Worm (Caenorhabditis elegans) whole organism, L2 larva: ENCODE results near the gene hsp-110.
A peak's percentile ranks its signal among the peaks of the same experiment; 100 is the strongest.

Source experiments
- C34F6.9 ChIP-seq: fragments of 150-350 bp; optimal IDR thresholded peaks from 2 replicates; lab custom pipeline; 2014; ENCODE audit warnings: missing biosample characterization, missing genetic modification characterization
- F13H6.1 ChIP-seq: sonication (generic microtip); optimal IDR thresholded peaks from 2 replicates; lab custom pipeline; 2016; ENCODE audit warnings: missing genetic modification characterization, missing compliant biosample characterization
- R02D3.7 ChIP-seq: fragments of 150-350 bp; optimal IDR thresholded peaks from 2 replicates; lab custom pipeline; 2014; ENCODE audit warnings: missing biosample characterization, missing genetic modification characterization
- Y55F3AM.14 ChIP-seq: fragments of 200-800 bp; sonication (Bioruptor generic); optimal IDR thresholded peaks from 2 replicates; lab custom pipeline; 2018; ENCODE audit warnings: mild to moderate bottlenecking, missing genetic modification characterization, missing compliant biosample characterization
- ZK546.5 ChIP-seq: sonication (generic microtip); optimal IDR thresholded peaks from 2 replicates; lab custom pipeline; 2017; ENCODE audit warnings: missing biosample characterization, missing genetic modification characterization
- alr-1 ChIP-seq: fragments of 150-350 bp; optimal IDR thresholded peaks from 2 replicates; lab custom pipeline; 2014; ENCODE audit warnings: missing biosample characterization, missing genetic modification characterization
- aly-2 ChIP-seq: fragments of 150-350 bp; optimal IDR thresholded peaks from 2 replicates; lab custom pipeline; 2014; ENCODE audit warnings: missing biosample characterization, missing genetic modification characterization
- ama-1 ChIP-seq: fragments of 150-350 bp; optimal IDR thresholded peaks from 2 replicates; lab custom pipeline; 2018; ENCODE audit warnings: inconsistent platforms
- blmp-1 ChIP-seq: sonication (generic microtip); optimal IDR thresholded peaks from 2 replicates; lab custom pipeline; 2017; ENCODE audit warnings: missing genetic modification characterization, mild to moderate bottlenecking, missing compliant biosample characterization, antibody characterized with exemption, moderate library complexity; ENCODE audit not compliant: insufficient read depth
- ceh-16 ChIP-seq: fragments of 150-350 bp; optimal IDR thresholded peaks from 2 replicates; lab custom pipeline; 2014; ENCODE audit warnings: missing biosample characterization, missing genetic modification characterization
- ceh-82 ChIP-seq: fragments of 150-350 bp; optimal IDR thresholded peaks from 2 replicates; lab custom pipeline; 2014; ENCODE audit warnings: missing biosample characterization, missing genetic modification characterization
- crh-2 ChIP-seq: sonication (generic microtip); optimal IDR thresholded peaks from 2 replicates; lab custom pipeline; 2017; ENCODE audit warnings: missing biosample characterization, missing genetic modification characterization
- dmd-4 ChIP-seq: sonication (generic microtip); optimal IDR thresholded peaks from 2 replicates; lab custom pipeline; 2017; ENCODE audit warnings: missing biosample characterization, missing genetic modification characterization
- egl-27 ChIP-seq: sonication (generic microtip); optimal IDR thresholded peaks from 3 replicates; lab custom pipeline; 2017; ENCODE audit warnings: missing biosample characterization, missing genetic modification reagents, missing genetic modification characterization
- elt-1 ChIP-seq: fragments of 150-350 bp; optimal IDR thresholded peaks from 2 replicates; lab custom pipeline; 2014; ENCODE audit warnings: missing biosample characterization, missing genetic modification characterization
- elt-3 ChIP-seq: sonication (generic microtip); optimal IDR thresholded peaks from 2 replicates; lab custom pipeline; 2017; ENCODE audit warnings: missing biosample characterization, missing genetic modification characterization
- fos-1 ChIP-seq: fragments of 150-350 bp; optimal IDR thresholded peaks from 2 replicates; lab custom pipeline; 2014; ENCODE audit warnings: missing biosample characterization, missing genetic modification characterization
- gmeb-1 ChIP-seq: fragments of 150-350 bp; optimal IDR thresholded peaks from 2 replicates; lab custom pipeline; 2014; ENCODE audit warnings: missing biosample characterization, missing genetic modification characterization
- lin-11 ChIP-seq: fragments of 150-350 bp; sonication (generic microtip); optimal IDR thresholded peaks from 2 replicates; lab custom pipeline; 2014; ENCODE audit warnings: missing biosample characterization, missing genetic modification characterization, inconsistent platforms, mixed read lengths
- lin-13 ChIP-seq: fragments of 150-350 bp; optimal IDR thresholded peaks from 2 replicates; lab custom pipeline; 2014; ENCODE audit warnings: missing biosample characterization, missing genetic modification reagents, missing genetic modification characterization
- lin-39 ChIP-seq: fragments of 150-350 bp; optimal IDR thresholded peaks from 2 replicates; lab custom pipeline; 2014; ENCODE audit warnings: missing biosample characterization, missing genetic modification reagents, missing genetic modification characterization
- lsy-2 ChIP-seq, 2 experiments: fragments of 150-350 bp in 1 of 2; sonication (generic microtip) in 1 of 2; optimal IDR thresholded peaks; 2 replicates each; lab custom pipeline; 2014 to 2017; ENCODE audit warnings: missing biosample characterization in 2 of 2, missing genetic modification characterization in 2 of 2
- mab-5 ChIP-seq: fragments of 150-350 bp; optimal IDR thresholded peaks from 2 replicates; lab custom pipeline; 2014; ENCODE audit warnings: missing biosample characterization, missing genetic modification characterization
- mbf-1 ChIP-seq: sonication (generic microtip); optimal IDR thresholded peaks from 2 replicates; lab custom pipeline; 2017; ENCODE audit warnings: missing biosample characterization, missing genetic modification characterization
- mdl-1 ChIP-seq, 2 experiments: fragments of 150-350 bp in 1 of 2; sonication (generic microtip) in 1 of 2; optimal IDR thresholded peaks; 2 replicates each; lab custom pipeline; 2017; ENCODE audit warnings: missing biosample characterization in 2 of 2, missing genetic modification characterization in 2 of 2
- nhr-11 ChIP-seq: fragments of 150-350 bp; optimal IDR thresholded peaks from 2 replicates; lab custom pipeline; 2014; ENCODE audit warnings: missing biosample characterization, missing genetic modification characterization
- nhr-129 ChIP-seq: fragments of 150-350 bp; optimal IDR thresholded peaks from 2 replicates; lab custom pipeline; 2014; ENCODE audit warnings: missing biosample characterization, missing genetic modification characterization
- nhr-21 ChIP-seq: fragments of 150-350 bp; optimal IDR thresholded peaks from 2 replicates; lab custom pipeline; 2014; ENCODE audit warnings: missing biosample characterization, missing genetic modification characterization
- nhr-237 ChIP-seq: fragments of 150-350 bp; optimal IDR thresholded peaks from 2 replicates; lab custom pipeline; 2014; ENCODE audit warnings: missing biosample characterization, missing genetic modification characterization
- nhr-25 ChIP-seq: fragments of 150-350 bp; sonication (generic microtip); optimal IDR thresholded peaks from 3 replicates; lab custom pipeline; 2014; ENCODE audit warnings: missing biosample characterization, missing genetic modification characterization
- nhr-77 ChIP-seq: fragments of 150-350 bp; optimal IDR thresholded peaks from 2 replicates; lab custom pipeline; 2014; ENCODE audit warnings: missing biosample characterization, missing genetic modification characterization
- peb-1 ChIP-seq: fragments of 150-350 bp; optimal IDR thresholded peaks from 2 replicates; lab custom pipeline; 2014; ENCODE audit warnings: missing biosample characterization, missing genetic modification characterization
- sem-4 ChIP-seq: fragments of 150-350 bp; optimal IDR thresholded peaks from 2 replicates; lab custom pipeline; 2014; ENCODE audit warnings: missing biosample characterization, missing genetic modification reagents, missing genetic modification characterization
- skn-1 ChIP-seq: sonication (generic microtip); optimal IDR thresholded peaks from 2 replicates; lab custom pipeline; 2017; ENCODE audit warnings: missing biosample characterization, missing genetic modification characterization
- sma-3 ChIP-seq: sonication (generic microtip); optimal IDR thresholded peaks from 2 replicates; lab custom pipeline; 2016; ENCODE audit warnings: missing genetic modification reagents, missing genetic modification characterization, missing compliant biosample characterization
- sma-9 ChIP-seq, 2 experiments: fragments of 150-350 bp in 1 of 2; sonication (generic microtip) in 1 of 2; optimal IDR thresholded peaks; 2 replicates each; lab custom pipeline; 2014 to 2016; ENCODE audit warnings: missing genetic modification characterization in 2 of 2, mild to moderate bottlenecking in 1 of 2, missing biosample characterization in 1 of 2, missing compliant biosample characterization in 1 of 2, missing genetic modification reagents in 1 of 2, moderate library complexity in 1 of 2
- snpc-4 ChIP-seq: fragments of 150-350 bp; optimal IDR thresholded peaks from 2 replicates; lab custom pipeline; 2014; ENCODE audit warnings: missing biosample characterization, missing genetic modification characterization
- unc-39 ChIP-seq: fragments of 150-350 bp; optimal IDR thresholded peaks from 2 replicates; lab custom pipeline; 2014; ENCODE audit warnings: missing biosample characterization, missing genetic modification characterization
- unc-55 ChIP-seq: fragments of 150-350 bp; sonication (generic microtip); optimal IDR thresholded peaks from 3 replicates; lab custom pipeline; 2014; ENCODE audit warnings: missing biosample characterization, missing genetic modification reagents, missing genetic modification characterization
- unc-62 ChIP-seq: fragments of 150-350 bp; optimal IDR thresholded peaks from 2 replicates; lab custom pipeline; 2014; ENCODE audit warnings: missing biosample characterization, missing genetic modification reagents, missing genetic modification characterization
- zag-1 ChIP-seq: fragments of 150-350 bp; optimal IDR thresholded peaks from 2 replicates; lab custom pipeline; 2014; ENCODE audit warnings: missing biosample characterization, missing genetic modification characterization
- ztf-1 ChIP-seq: fragments of 200-800 bp; sonication (Bioruptor generic); conservative IDR thresholded peaks from 2 replicates; pipeline ENCODE4 v1.3.6; 2022; ENCODE audit warnings: missing genetic modification characterization, missing compliant biosample characterization
- ztf-11 ChIP-seq: sonication (generic microtip); optimal IDR thresholded peaks from 2 replicates; lab custom pipeline; 2017; ENCODE audit warnings: missing biosample characterization, missing genetic modification characterization
- ztf-4 ChIP-seq: fragments of 150-350 bp; optimal IDR thresholded peaks from 2 replicates; lab custom pipeline; 2014; ENCODE audit warnings: missing biosample characterization, missing genetic modification characterization

Gene hsp-110

DNA sequence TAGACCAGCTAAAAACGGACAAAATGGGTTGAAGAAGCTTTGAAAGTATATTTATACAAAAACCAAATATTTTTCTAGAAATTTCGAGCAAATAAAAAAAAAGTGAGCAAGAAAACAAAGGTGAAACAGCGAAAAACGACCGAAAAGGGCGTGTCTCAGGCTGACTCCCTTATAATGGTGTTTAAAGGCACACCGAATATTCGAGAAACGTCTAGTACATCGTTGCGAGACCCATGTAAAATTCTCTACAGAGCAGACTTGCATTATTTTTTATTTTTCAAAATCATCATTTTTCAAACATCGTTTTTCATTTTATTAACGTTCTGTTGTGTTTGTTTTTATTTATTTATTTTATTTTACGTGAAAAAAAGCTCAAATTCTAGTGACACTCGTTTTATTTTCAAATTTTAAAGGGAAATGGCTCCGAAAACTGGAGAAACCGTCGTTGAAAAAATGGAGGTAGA lies 263 bp upstream of the hsp-110 start, which contains the start of gene rpn-3 (continued):
- peak; percentile 58 for TF ChIP-seq Y55F3AM.14 (GFP tag; lab: Kevin White, UChicago)

DNA sequence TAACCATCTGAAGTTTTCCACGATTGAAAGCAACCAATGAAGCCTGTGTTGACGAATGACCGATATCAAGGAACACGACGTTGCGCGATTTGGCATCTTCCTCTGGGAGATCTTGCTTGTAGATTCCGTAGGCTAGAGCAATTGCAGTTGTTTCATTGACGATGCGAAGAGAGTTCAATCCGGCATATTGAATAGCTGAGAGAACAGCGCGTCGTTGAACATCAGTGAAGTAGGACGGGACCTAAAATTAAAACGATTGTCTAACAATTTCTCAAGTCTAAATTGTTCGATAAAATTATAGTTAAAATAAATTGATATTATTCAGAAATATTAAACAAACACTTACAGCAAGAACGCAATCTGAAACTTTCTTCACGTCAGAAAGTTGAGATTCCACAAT lies 648 bp downstream of the hsp-110 start:
- no peak for TF ChIP-seq lin-11

DNA sequence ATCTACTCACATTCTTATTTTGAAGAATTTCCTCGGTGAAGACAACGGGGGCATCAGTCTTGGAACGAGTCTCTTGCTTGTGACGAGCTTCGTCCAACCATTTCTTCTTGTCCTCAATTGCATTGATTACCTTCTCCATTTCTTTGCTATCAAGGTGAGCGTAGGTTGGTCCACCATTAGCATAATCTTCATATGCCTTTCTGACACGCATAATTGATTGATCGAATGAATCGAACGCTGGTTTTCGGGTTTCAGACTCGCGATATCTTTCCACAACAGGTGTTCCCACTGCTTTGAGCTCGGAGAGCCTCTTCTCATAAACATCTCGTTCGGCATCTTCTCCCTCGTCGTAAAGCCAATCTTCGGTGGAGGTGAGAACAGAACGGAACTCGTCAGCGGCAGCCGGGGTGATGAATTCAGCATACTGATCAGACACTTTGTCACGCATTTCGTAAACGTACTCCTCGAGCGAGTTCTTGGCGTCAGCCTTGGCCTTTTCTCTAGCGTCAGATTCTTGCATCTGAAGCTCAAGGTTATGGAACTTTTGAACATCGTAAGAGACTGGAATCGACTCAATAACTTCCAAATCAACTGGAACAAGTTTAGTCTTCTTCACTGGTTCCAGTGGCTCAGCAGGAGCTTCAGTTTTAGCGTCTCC lies 2.1 kb downstream of the hsp-110 start:
- TF ChIP-seq ztf-11 (tag; lab: Kevin White, UChicago) (no peak), lin-39 (no peak), nhr-77 (tag; lab: Kevin White, UChicago) (no peak), ama-1 (lab: Kevin White, UChicago) (peak; percentile 72), snpc-4 (tag; lab: Kevin White, UChicago) (no peak), zag-1 (tag; lab: Kevin White, UChicago) (no peak), peb-1 (tag; lab: Kevin White, UChicago) (no peak), sma-3 (no peak), lin-11 (peak; percentile 28), Y55F3AM.14 (GFP tag; lab: Kevin White, UChicago) (no peak), unc-39 (tag; lab: Kevin White, UChicago) (no peak), R02D3.7 (no peak), alr-1 (tag; lab: Kevin White, UChicago) (no peak)

DNA sequence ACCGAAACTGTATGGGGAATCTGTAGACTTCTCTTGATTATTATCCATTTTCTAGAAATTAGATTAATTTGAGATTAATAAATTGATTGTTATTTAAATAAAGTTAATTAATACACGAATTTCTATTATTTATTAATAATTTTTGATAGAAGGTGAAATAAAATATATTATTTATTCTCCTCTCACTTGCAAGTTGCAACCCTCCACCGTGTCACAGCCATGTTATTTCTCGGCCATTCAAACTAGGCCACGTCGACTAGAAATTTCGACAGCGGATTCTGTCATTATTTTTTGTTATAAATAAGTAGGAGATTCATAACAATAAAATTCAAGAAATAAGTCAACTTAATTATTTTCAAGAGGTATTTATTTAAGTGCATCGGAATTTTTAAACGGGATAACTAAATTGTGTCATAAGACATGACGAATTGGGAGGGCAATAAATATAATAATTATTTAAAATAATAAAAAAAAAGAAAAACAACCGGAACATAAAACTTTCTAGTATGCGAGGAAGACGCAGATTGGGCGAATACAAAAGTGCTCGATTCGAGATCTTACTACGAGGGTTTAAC lies 3.1 kb downstream of the hsp-110 start, which contains the start of gene ufbp-1:
Gene ufbp-1 (minus strand): TSS at position 51 of the 575 bp plus-strand sequence.
- TF ChIP-seq crh-2 (tag; lab: Kevin White, UChicago) (peak; percentile 96), aly-2 (tag; lab: Kevin White, UChicago) (no peak), C34F6.9 (tag; lab: Kevin White, UChicago) (peak; percentile 93), skn-1 (tag; lab: Kevin White, UChicago) (peak; percentile 94), lin-11 (peak; percentile 18), nhr-237 (no peak), egl-27 (tag; lab: Kevin White, UChicago) (no peak), nhr-21 (tag; lab: Kevin White, UChicago) (no peak), fos-1 (tag; lab: Kevin White, UChicago) (peak; percentile 33), zag-1 (tag; lab: Kevin White, UChicago) (no peak), nhr-77 (tag; lab: Kevin White, UChicago) (no peak), gmeb-1 (tag; lab: Kevin White, UChicago) (peak; percentile 66), sem-4 (peak; percentile 71), alr-1 (tag; lab: Kevin White, UChicago) (no peak), ztf-1 (GFP tag; lab: Robert Waterston, UW) (no peak), sma-3 (peak; percentile 35), ztf-11 (tag; lab: Kevin White, UChicago) (no peak), peb-1 (tag; lab: Kevin White, UChicago) (no peak), R02D3.7 (no peak), nhr-11 (no peak), F13H6.1 (peak; percentile 11), unc-39 (tag; lab: Kevin White, UChicago) (no peak), lin-39 (no peak), lin-13 (GFP tag; lab: Kevin White, UChicago) (peak; percentile 75), mdl-1 (tag; optimal IDR thresholded peaks at IDR 0.05; lab: Kevin White, UChicago) (no peak), nhr-129 (tag; lab: Kevin White, UChicago) (peak; percentile 25), elt-1 (tag; lab: Kevin White, UChicago) (no peak), blmp-1 (tag; lab: Kevin White, UChicago) (no peak), ceh-16 (no peak), ama-1 (lab: Kevin White, UChicago) (peak; percentile 100), ceh-82 (no peak), dmd-4 (tag; lab: Kevin White, UChicago) (no peak), ztf-4 (tag; lab: Kevin White, UChicago) (peak; percentile 100), elt-3 (tag; lab: Kevin White, UChicago) (no peak), lsy-2 (tag; optimal IDR thresholded peaks at IDR 0.05; lab: Kevin White, UChicago) (peak in 1 of 2 experiments; percentile 89), unc-55 (GFP tag; lab: Kevin White, UChicago) (peak; percentile 38), unc-62 (no peak), mbf-1 (tag; lab: Kevin White, UChicago) (no peak), nhr-25 (tag; lab: Kevin White, UChicago) (peak; percentile 15), ZK546.5 (no peak), mab-5 (tag; lab: Kevin White, UChicago) (peak; percentile 5), sma-9 (GFP tag; optimal IDR thresholded peaks at IDR 0.05; lab: Kevin White, UChicago) (peak; percentile 0), sma-9 (tag; optimal IDR thresholded peaks at IDR 0.05; lab: Kevin White, UChicago) (no peak), snpc-4 (tag; lab: Kevin White, UChicago) (no peak)
